Worm (Caenorhabditis elegans): ENCODE results near the gene str-139.

ce11 chrV:8028825-8029489 is 33.0 kb downstream of the str-139 start, which contains the start of gene oma-2:
- TF ChIP-seq ces-1 (GFP tag; optimal IDR thresholded peaks at IDR 0.05) (no peak), nhr-12 (tag; optimal IDR thresholded peaks at IDR 0.05) (no peak), elt-3 (tag; optimal IDR thresholded peaks at IDR 0.05) (no peak), unc-62 (GFP tag; optimal IDR thresholded peaks at IDR 0.05) (no peak), nhr-28 (tag; optimal IDR thresholded peaks at IDR 0.05) (no peak), M03D4.4 (tag; optimal IDR thresholded peaks at IDR 0.05) (no peak), nhr-2 (tag; optimal IDR thresholded peaks at IDR 0.05) (no peak), tbx-8 (GFP tag; optimal IDR thresholded peaks at IDR 0.05) (no peak), nhr-237 (tag; optimal IDR thresholded peaks at IDR 0.05) (no peak), unc-39 (tag; optimal IDR thresholded peaks at IDR 0.05) (no peak), ztf-11 (tag; optimal IDR thresholded peaks at IDR 0.05) (no peak), ceh-39 (tag; optimal IDR thresholded peaks at IDR 0.05) (no peak), mab-5 (tag; optimal IDR thresholded peaks at IDR 0.05) (no peak), blmp-1 (tag; optimal IDR thresholded peaks at IDR 0.05) (no peak)
